Worm (Caenorhabditis elegans): ENCODE results near the gene C02H6.3.
"Not testable (repeated sequence)": the region's sequence is repeated elsewhere in the genome, so short reads cannot be mapped to it uniquely, and the experiment has no call there.

- not testable (repeated sequence) for TF ChIP-seq dao-5, him-1, W03F9.2 (tag; optimal IDR thresholded peaks at IDR 0.05)
Observed at ce11 chrV:7337218-7337617, 50.4 kb downstream of the C02H6.3 start, which contains the start of gene F10G2.7.

Measured in whole organism, L4/young adult.